Worm (Caenorhabditis elegans): ENCODE data around the gene F55C9.3.

F55C9.3 gene

ce11 chrV:19237204-19237603, 50.8 kb downstream of the F55C9.3 start, which contains the start of gene fbxb-2:
Gene fbxb-2, minus strand, starts transcription at chrV:19237304.
- TF ChIP-seq unc-98 (GFP tag; IDR thresholded peaks at IDR 0.05) (no peak), fkh-4 (tag; optimal IDR thresholded peaks at IDR 0.05; ENCODE audit: borderline replicate concordance) (no peak), mab-9 (GFP tag; IDR thresholded peaks at IDR 0.05) (no peak), hpl-2 (GFP tag; optimal IDR thresholded peaks at IDR 0.05) (no peak), lin-15B (tag; optimal IDR thresholded peaks at IDR 0.05) (no peak), zag-1 (tag; optimal IDR thresholded peaks at IDR 0.05) (no peak), F16B12.6 (tag; optimal IDR thresholded peaks at IDR 0.05) (no peak), aha-1 (tag; optimal IDR thresholded peaks at IDR 0.05) (no peak), nhr-12 (tag; optimal IDR thresholded peaks at IDR 0.05) (no peak), nhr-76 (tag; optimal IDR thresholded peaks at IDR 0.05) (no peak), pag-3 (tag; optimal IDR thresholded peaks at IDR 0.05; ENCODE audit: borderline replicate concordance, insufficient read depth) (no peak), ceh-63 (GFP tag; optimal IDR thresholded peaks at IDR 0.05) (no peak), lin-39 (tag; optimal IDR thresholded peaks at IDR 0.05) (no peak), nhr-85 (tag) (no peak), tbx-2 (tag; optimal IDR thresholded peaks at IDR 0.05) (no peak), nhr-20 (tag; optimal IDR thresholded peaks at IDR 0.05) (no peak), ama-1 (optimal IDR thresholded peaks at IDR 0.05) (no peak)
